Worm (Caenorhabditis elegans) whole organism, L3 larva: ENCODE results near the gene ugt-44.

ENCODE experiments used
- R02D3.7 ChIP-seq: fragments of 150-350 bp; optimal IDR thresholded peaks from 2 replicates; lab custom pipeline; 2014; ENCODE audit warnings: missing biosample characterization, missing genetic modification characterization
- ZK546.5 ChIP-seq: sonication (generic microtip); optimal IDR thresholded peaks from 2 replicates; lab custom pipeline; 2017; ENCODE audit warnings: missing biosample characterization, missing genetic modification characterization
- aly-2 ChIP-seq: fragments of 150-350 bp; optimal IDR thresholded peaks from 2 replicates; lab custom pipeline; 2014; ENCODE audit warnings: missing biosample characterization, missing genetic modification characterization
- ama-1 ChIP-seq: fragments of 150-350 bp; optimal IDR thresholded peaks from 2 replicates; lab custom pipeline; 2018
- ceh-16 ChIP-seq: sonication (generic microtip); optimal IDR thresholded peaks from 2 replicates; lab custom pipeline; 2017; ENCODE audit warnings: missing biosample characterization, missing genetic modification characterization
- ceh-82 ChIP-seq: fragments of 150-350 bp; optimal IDR thresholded peaks from 2 replicates; lab custom pipeline; 2014; ENCODE audit warnings: missing biosample characterization, missing genetic modification characterization
- ceh-9 ChIP-seq: sonication (generic microtip); optimal IDR thresholded peaks from 2 replicates; lab custom pipeline; 2018; ENCODE audit warnings: missing biosample characterization, missing genetic modification characterization
- daf-12 ChIP-seq: fragments of 150-350 bp; optimal IDR thresholded peaks from 2 replicates; lab custom pipeline; 2014; ENCODE audit warnings: missing biosample characterization, missing genetic modification reagents, missing genetic modification characterization
- egl-27 ChIP-seq: sonication (generic microtip); optimal IDR thresholded peaks from 4 replicates; lab custom pipeline; 2017; ENCODE audit warnings: missing biosample characterization, missing genetic modification reagents, missing genetic modification characterization
- elt-1 ChIP-seq: fragments of 150-350 bp; optimal IDR thresholded peaks from 2 replicates; lab custom pipeline; 2014; ENCODE audit warnings: missing biosample characterization, missing genetic modification characterization
- elt-2 ChIP-seq: sonication (generic microtip); optimal IDR thresholded peaks from 2 replicates; lab custom pipeline; 2016; ENCODE audit warnings: missing genetic modification reagents, mild to moderate bottlenecking, missing genetic modification characterization, missing compliant biosample characterization
- eor-1 ChIP-seq, 2 experiments: fragments of 150-350 bp; optimal IDR thresholded peaks; 2 replicates each; lab custom pipeline; 2014 to 2018; ENCODE audit warnings: missing biosample characterization in 2 of 2, missing genetic modification characterization in 2 of 2
- fkh-10 ChIP-seq: sonication (generic microtip); optimal IDR thresholded peaks from 2 replicates; lab custom pipeline; 2017; ENCODE audit warnings: missing biosample characterization, missing genetic modification reagents, missing genetic modification characterization
- fkh-2 ChIP-seq: fragments of 150-350 bp; optimal IDR thresholded peaks from 2 replicates; lab custom pipeline; 2014; ENCODE audit warnings: missing biosample characterization, missing genetic modification reagents, missing genetic modification characterization
- fos-1 ChIP-seq: fragments of 150-350 bp; optimal IDR thresholded peaks from 2 replicates; lab custom pipeline; 2014; ENCODE audit warnings: missing biosample characterization, missing genetic modification characterization
- hmg-11 ChIP-seq: sonication (generic microtip); optimal IDR thresholded peaks from 2 replicates; lab custom pipeline; 2016; ENCODE audit warnings: missing genetic modification characterization, missing compliant biosample characterization
- jun-1 ChIP-seq: fragments of 150-350 bp; optimal IDR thresholded peaks from 2 replicates; lab custom pipeline; 2014; ENCODE audit warnings: missing biosample characterization, missing genetic modification reagents, missing genetic modification characterization
- nfya-1 ChIP-seq: sonication (generic microtip); optimal IDR thresholded peaks from 2 replicates; lab custom pipeline; 2017; ENCODE audit warnings: missing genetic modification characterization, mild to moderate bottlenecking, missing compliant biosample characterization, antibody characterized with exemption, moderate library complexity; ENCODE audit not compliant: insufficient read depth
- nhr-11 ChIP-seq: fragments of 150-350 bp; optimal IDR thresholded peaks from 2 replicates; lab custom pipeline; 2014; ENCODE audit warnings: missing biosample characterization, missing genetic modification characterization
- nhr-12 ChIP-seq: fragments of 150-350 bp; optimal IDR thresholded peaks from 2 replicates; lab custom pipeline; 2014; ENCODE audit warnings: missing biosample characterization, missing genetic modification characterization
- nhr-23 ChIP-seq: fragments of 150-350 bp; optimal IDR thresholded peaks from 2 replicates; lab custom pipeline; 2014; ENCODE audit warnings: missing biosample characterization, missing genetic modification reagents, missing genetic modification characterization
- nhr-43 ChIP-seq: sonication (generic microtip); optimal IDR thresholded peaks from 2 replicates; lab custom pipeline; 2016; ENCODE audit warnings: mild to moderate bottlenecking, missing genetic modification characterization, missing compliant biosample characterization; ENCODE audit not compliant: poor library complexity, severe bottlenecking
- nhr-67 ChIP-seq: fragments of 150-350 bp; optimal IDR thresholded peaks from 2 replicates; lab custom pipeline; 2014; ENCODE audit warnings: missing biosample characterization, missing genetic modification characterization
- pha-4 ChIP-seq: fragments of 150-350 bp; optimal IDR thresholded peaks from 2 replicates; lab custom pipeline; 2014; ENCODE audit warnings: missing biosample characterization, missing genetic modification reagents, missing genetic modification characterization
- pqm-1 ChIP-seq: fragments of 150-350 bp; optimal IDR thresholded peaks from 2 replicates; lab custom pipeline; 2017; ENCODE audit warnings: missing biosample characterization, missing genetic modification characterization, inconsistent platforms
- sea-2 ChIP-seq: fragments of 150-350 bp; sonication (generic microtip); optimal IDR thresholded peaks from 4 replicates; lab custom pipeline; 2014; ENCODE audit warnings: missing biosample characterization, missing genetic modification reagents, missing genetic modification characterization
- skn-1 ChIP-seq: fragments of 150-350 bp; optimal IDR thresholded peaks from 2 replicates; lab custom pipeline; 2014; ENCODE audit warnings: missing biosample characterization, missing genetic modification characterization
- snpc-4 ChIP-seq: fragments of 150-350 bp; optimal IDR thresholded peaks from 2 replicates; lab custom pipeline; 2014; ENCODE audit warnings: missing biosample characterization, missing genetic modification characterization
- tbx-2 ChIP-seq: sonication (generic microtip); optimal IDR thresholded peaks from 2 replicates; lab custom pipeline; 2016; ENCODE audit warnings: mild to moderate bottlenecking, missing genetic modification characterization, missing compliant biosample characterization
- unc-62 ChIP-seq: fragments of 150-350 bp; sonication (generic microtip); optimal IDR thresholded peaks from 4 replicates; lab custom pipeline; 2014; ENCODE audit warnings: missing biosample characterization, missing genetic modification reagents, missing genetic modification characterization
- ztf-11 ChIP-seq: fragments of 150-350 bp; optimal IDR thresholded peaks from 2 replicates; lab custom pipeline; 2014; ENCODE audit warnings: missing biosample characterization, missing genetic modification characterization
- ztf-4 ChIP-seq: fragments of 150-350 bp; optimal IDR thresholded peaks from 2 replicates; lab custom pipeline; 2014; ENCODE audit warnings: missing biosample characterization, missing genetic modification characterization

The ugt-44 gene

DNA sequence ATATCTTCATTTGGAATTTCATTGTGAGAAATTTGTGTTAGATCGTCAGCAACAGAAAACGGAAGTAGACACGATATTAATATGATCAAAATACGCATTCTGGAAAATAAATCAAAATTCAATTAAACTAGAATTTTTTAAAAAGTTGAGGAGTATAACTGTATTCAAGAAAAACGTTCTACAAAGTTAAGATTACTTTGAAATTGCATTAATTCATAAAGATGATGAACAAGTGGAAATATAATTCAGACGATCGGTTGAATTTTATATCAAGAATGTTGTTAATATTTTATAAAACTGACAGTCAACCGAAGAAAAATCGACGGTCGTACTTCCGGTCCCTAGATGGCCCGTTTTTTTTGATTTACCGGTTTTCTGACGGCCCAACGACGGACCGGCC lies 16.5 kb upstream of the ugt-44 start, which contains the start of gene F01D4.8:
TSS of gene F01D4.8 (minus strand) at position 101 of the 400 bp plus-strand sequence.
- TF ChIP-seq nhr-12 (tag; lab: Kevin White, UChicago), result no peak
- TF ChIP-seq nhr-23, result no peak
- no peak for TF ChIP-seq ceh-9 (tag; lab: Kevin White, UChicago)
- TF ChIP-seq eor-1 (tag; optimal IDR thresholded peaks at IDR 0.05; lab: Kevin White, UChicago), result no peak
- TF ChIP-seq ceh-82 (tag; lab: Kevin White, UChicago), result no peak
- TF ChIP-seq, all 47 proteins: peak for 0

DNA sequence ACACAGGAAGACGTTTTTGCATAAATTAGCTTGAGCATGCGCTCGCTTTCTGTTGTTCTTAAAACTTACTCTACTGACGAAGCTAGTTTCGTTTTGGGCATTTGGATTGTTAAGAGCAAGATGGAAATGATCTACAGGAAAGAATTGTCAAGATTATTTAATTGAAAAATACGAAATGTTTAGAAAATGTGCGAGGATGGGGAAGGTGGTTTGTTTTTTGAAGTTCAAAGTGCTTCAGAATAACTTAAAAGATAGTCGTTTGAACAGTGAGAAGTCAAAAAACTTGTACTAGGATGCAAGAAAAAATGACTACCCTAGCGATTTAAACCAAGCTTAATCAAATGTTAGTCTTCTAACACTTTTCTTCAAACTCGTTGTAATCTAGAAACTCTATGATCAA lies 12.4 kb upstream of the ugt-44 start, which contains the start of gene srb-17:
TSS of gene srb-17 (minus strand) at position 101 of the 400 bp plus-strand sequence.
- TF ChIP-seq nhr-43 (no peak), sea-2 (GFP tag; lab: Kevin White, UChicago) (no peak), ZK546.5 (tag; lab: Kevin White, UChicago) (no peak), nhr-11 (tag; lab: Kevin White, UChicago) (no peak), hmg-11 (no peak), fos-1 (tag; lab: Kevin White, UChicago) (no peak), ceh-9 (tag; lab: Kevin White, UChicago) (no peak), skn-1 (tag; lab: Kevin White, UChicago) (no peak), fkh-10 (GFP tag; lab: Kevin White, UChicago) (no peak), tbx-2 (tag; lab: Kevin White, UChicago) (no peak), ceh-16 (tag; lab: Kevin White, UChicago) (no peak), elt-1 (tag; lab: Kevin White, UChicago) (no peak), daf-12 (no peak), jun-1 (tag; lab: Kevin White, UChicago) (no peak), eor-1 (tag; optimal IDR thresholded peaks at IDR 0.05; lab: Kevin White, UChicago) (no peak), snpc-4 (no peak)

- TF ChIP-seq unc-62 (GFP tag; lab: Kevin White, UChicago) (no peak), ztf-11 (tag; lab: Kevin White, UChicago) (no peak), fkh-10 (GFP tag; lab: Kevin White, UChicago) (no peak), R02D3.7 (tag; lab: Kevin White, UChicago) (no peak), jun-1 (tag; lab: Kevin White, UChicago) (no peak), ceh-16 (tag; lab: Kevin White, UChicago) (no peak), ama-1 (no peak), nfya-1 (tag; lab: Kevin White, UChicago) (peak; percentile 10)
Observed at ce11 chrIV:10461767-10462166, 7.8 kb upstream of the ugt-44 start, which contains the start of gene mec-3. TSS of gene mec-3 (minus strand) at chrIV:10461867.

DNA sequence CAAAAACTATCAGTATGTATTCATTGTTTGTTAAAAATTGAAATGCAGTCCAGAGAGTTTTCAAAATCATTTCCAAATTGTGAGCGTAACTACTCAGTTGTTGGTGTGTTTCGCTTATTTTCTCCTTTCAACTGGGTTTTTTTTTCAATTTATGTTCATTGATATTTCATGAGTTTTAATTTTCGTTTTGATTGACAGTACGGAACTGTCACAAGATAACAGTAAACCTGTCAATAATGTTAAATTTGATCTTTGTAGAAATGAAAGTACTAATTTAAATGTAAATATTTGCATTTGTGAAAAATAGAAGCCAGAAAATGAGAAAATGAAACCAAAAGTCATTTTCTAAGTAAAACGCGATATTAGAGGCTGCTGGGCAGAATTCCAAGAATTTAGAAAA lies 6.9 kb upstream of the ugt-44 start:
- no peak for TF ChIP-seq skn-1 (tag; lab: Kevin White, UChicago)
- no peak for TF ChIP-seq nfya-1 (tag; lab: Kevin White, UChicago)
- TF ChIP-seq aly-2 (tag; lab: Kevin White, UChicago), result no peak
- no peak for TF ChIP-seq pqm-1 (tag; lab: Kevin White, UChicago)
- TF ChIP-seq fkh-2 (tag; lab: Kevin White, UChicago), result no peak
- TF ChIP-seq nhr-12 (tag; lab: Kevin White, UChicago), result no peak
- no peak for TF ChIP-seq sea-2 (GFP tag; lab: Kevin White, UChicago)
- no peak for TF ChIP-seq nhr-43
- TF ChIP-seq ztf-11 (tag; lab: Kevin White, UChicago), result no peak
- no peak for TF ChIP-seq nhr-67 (tag; lab: Kevin White, UChicago)
- no peak for TF ChIP-seq tbx-2 (tag; lab: Kevin White, UChicago)
- no peak for TF ChIP-seq fos-1 (tag; lab: Kevin White, UChicago)
- TF ChIP-seq R02D3.7 (tag; lab: Kevin White, UChicago), result no peak
- no peak for TF ChIP-seq ztf-4
- no peak for TF ChIP-seq nhr-11 (tag; lab: Kevin White, UChicago)

DNA sequence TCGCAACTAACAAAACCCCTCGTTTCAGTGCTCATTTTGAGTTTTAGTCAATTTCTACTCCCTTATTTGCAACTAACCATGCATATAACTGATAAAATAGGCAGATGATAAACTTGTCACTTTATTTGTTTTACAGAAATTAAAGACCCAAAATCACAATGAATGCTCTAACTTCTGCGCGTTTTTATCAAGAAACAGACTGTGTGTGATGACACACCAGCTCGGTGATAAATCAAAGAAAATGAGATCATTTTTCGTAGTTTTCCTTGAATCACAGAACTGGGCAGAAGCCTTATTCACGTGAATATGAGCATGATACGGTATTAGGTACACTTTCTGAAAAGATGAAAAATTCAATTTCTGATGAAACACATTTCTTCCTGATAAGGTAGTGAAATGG lies 6.4 kb upstream of the ugt-44 start:
- TF ChIP-seq eor-1 (tag; optimal IDR thresholded peaks at IDR 0.05; lab: Kevin White, UChicago), result no peak
- TF ChIP-seq egl-27 (tag; lab: Kevin White, UChicago), result no peak
- no peak for TF ChIP-seq nhr-67 (tag; lab: Kevin White, UChicago)
- peak; percentile 97 for TF ChIP-seq pqm-1 (tag; lab: Kevin White, UChicago)
- peak; percentile 30 for TF ChIP-seq fos-1 (tag; lab: Kevin White, UChicago)
- no peak for TF ChIP-seq fkh-2 (tag; lab: Kevin White, UChicago)
- TF ChIP-seq skn-1 (tag; lab: Kevin White, UChicago), result peak; percentile 78
- no peak for TF ChIP-seq pha-4 (tag; lab: Kevin White, UChicago)
- no peak for TF ChIP-seq nhr-23
- TF ChIP-seq jun-1 (tag; lab: Kevin White, UChicago), result peak; percentile 51
- TF ChIP-seq elt-2 (tag; lab: Kevin White, UChicago), result peak; percentile 95
